Fruit fly (Drosophila melanogaster) whole organism, embryonic: ENCODE data around the gene CG7903.

Experiments used
- Bteb2 ChIP-seq: fragments of 200-800 bp; sonication (Bioruptor generic); optimal IDR thresholded peaks from 2 replicates; lab custom pipeline; 2016; ENCODE audit warnings: missing biosample characterization, missing genetic modification characterization
- CG10543 ChIP-seq: fragments of 200-800 bp; sonication (Bioruptor generic); optimal IDR thresholded peaks from 3 replicates; lab custom pipeline; 2017; ENCODE audit warnings: missing biosample characterization, mild to moderate bottlenecking, missing genetic modification characterization, moderate library complexity
- CG13894 ChIP-seq: fragments of 200-800 bp; sonication (Bioruptor generic); optimal IDR thresholded peaks from 3 replicates; lab custom pipeline; 2018; ENCODE audit warnings: missing biosample characterization, mild to moderate bottlenecking, missing genetic modification characterization, moderate library complexity
- CG14710 ChIP-seq: fragments of 200-800 bp; sonication (Bioruptor generic); optimal IDR thresholded peaks from 3 replicates; lab custom pipeline; 2019; ENCODE audit warnings: missing biosample characterization, mild to moderate bottlenecking, missing genetic modification characterization, moderate library complexity
- CG14860 ChIP-seq: fragments of 200-800 bp; sonication (Bioruptor generic); IDR thresholded peaks from 3 replicates; pipeline ENCODE4 v1.3.6; 2022; ENCODE audit warnings: missing biosample characterization, missing genetic modification characterization; ENCODE audit not compliant: partially characterized antibody
- CG15011 ChIP-seq: fragments of 200-800 bp; sonication (Bioruptor generic); optimal IDR thresholded peaks from 3 replicates; lab custom pipeline; 2018; ENCODE audit warnings: missing biosample characterization, mild to moderate bottlenecking, missing genetic modification characterization
- CG1529 ChIP-seq: fragments of 200-800 bp; sonication (Bioruptor generic); optimal IDR thresholded peaks from 3 replicates; lab custom pipeline; 2018; ENCODE audit warnings: missing biosample characterization, missing genetic modification characterization
- CG18011 ChIP-seq: fragments of 200-800 bp; sonication (Bioruptor generic); optimal IDR thresholded peaks from 2 replicates; lab custom pipeline; 2017; ENCODE audit warnings: missing biosample characterization, missing genetic modification characterization, mild to moderate bottlenecking, moderate library complexity, missing genotype
- CG2712 ChIP-seq: fragments of 200-800 bp; optimal IDR thresholded peaks from 3 replicates; lab custom pipeline; 2019; ENCODE audit warnings: missing biosample characterization, mild to moderate bottlenecking, missing genetic modification characterization, moderate library complexity
- CG3163 ChIP-seq: fragments of 200-800 bp; sonication (Bioruptor generic); optimal IDR thresholded peaks from 3 replicates; lab custom pipeline; 2016; ENCODE audit warnings: missing biosample characterization, missing genetic modification characterization
- CG3281 ChIP-seq: fragments of 200-800 bp; sonication (Bioruptor generic); optimal IDR thresholded peaks from 3 replicates; lab custom pipeline; 2017; ENCODE audit warnings: missing biosample characterization, mild to moderate bottlenecking, missing genetic modification characterization
- CG3847 ChIP-seq: fragments of 200-800 bp; sonication (Bioruptor generic); IDR thresholded peaks from 2 replicates; pipeline ENCODE4 v1.3.6; 2022; ENCODE audit warnings: missing biosample characterization, missing genetic modification characterization
- CG5180 ChIP-seq: fragments of 200-800 bp; sonication (Bioruptor generic); optimal IDR thresholded peaks from 3 replicates; lab custom pipeline; 2017; ENCODE audit warnings: missing biosample characterization, missing genetic modification characterization, mild to moderate bottlenecking, moderate library complexity, missing genetic modification reagents
- CG6254 ChIP-seq: fragments of 200-800 bp; sonication (Bioruptor generic); optimal IDR thresholded peaks from 3 replicates; lab custom pipeline; 2017; ENCODE audit warnings: mild to moderate bottlenecking, missing biosample characterization, missing genetic modification reagents, missing genetic modification characterization
- CG6272 ChIP-seq: fragments of 200-800 bp; sonication (Bioruptor generic); IDR thresholded peaks from 2 replicates; pipeline ENCODE4 v1.3.6; 2022; ENCODE audit warnings: missing biosample characterization, missing genetic modification characterization
- CG7839 ChIP-seq: fragments of 200-800 bp; sonication (Bioruptor generic); optimal IDR thresholded peaks from 3 replicates; lab custom pipeline; 2018; ENCODE audit warnings: missing biosample characterization, mild to moderate bottlenecking, missing genetic modification characterization, moderate library complexity
- CG8281 ChIP-seq: fragments of 200-800 bp; sonication (Bioruptor generic); optimal IDR thresholded peaks from 2 replicates; lab custom pipeline; 2018; ENCODE audit warnings: missing biosample characterization, mild to moderate bottlenecking, missing genetic modification characterization, moderate library complexity
- CTCF ChIP-seq: fragments of 200-800 bp; sonication (Bioruptor generic); optimal IDR thresholded peaks from 2 replicates; lab custom pipeline; 2017; ENCODE audit warnings: missing biosample characterization, mild to moderate bottlenecking, missing genetic modification characterization, moderate library complexity
- Doc3 ChIP-seq: fragments of 200-800 bp; sonication (Bioruptor generic); IDR thresholded peaks from 3 replicates; pipeline ENCODE4 v1.3.6; 2022; ENCODE audit warnings: missing biosample characterization, missing genetic modification characterization; ENCODE audit not compliant: partially characterized antibody
- E2f2 ChIP-seq: fragments of 200-800 bp; sonication (Bioruptor generic); IDR thresholded peaks from 2 replicates; pipeline ENCODE4 v1.3.6; 2022; ENCODE audit warnings: missing biosample characterization, missing genetic modification characterization
- Fer2 ChIP-seq: fragments of 200-800 bp; sonication (Bioruptor generic); optimal IDR thresholded peaks from 2 replicates; lab custom pipeline; 2018; ENCODE audit warnings: missing biosample characterization, mild to moderate bottlenecking, missing genetic modification characterization, moderate library complexity
- Gug ChIP-seq: fragments of 200-800 bp; sonication (Bioruptor generic); IDR thresholded peaks from 4 replicates; pipeline ENCODE4 v1.3.6; 2022; ENCODE audit warnings: missing biosample characterization, missing genetic modification characterization
- HHEX ChIP-seq: fragments of 200-800 bp; sonication (Bioruptor generic); optimal IDR thresholded peaks from 3 replicates; lab custom pipeline; 2017; ENCODE audit warnings: missing biosample characterization, mild to moderate bottlenecking, missing genetic modification characterization, missing genetic modification reagents
- Hr3 ChIP-seq: fragments of 200-800 bp; sonication (Bioruptor generic); optimal IDR thresholded peaks from 3 replicates; lab custom pipeline; 2016; ENCODE audit warnings: missing biosample characterization, missing genetic modification characterization
- MTF-1 ChIP-seq: fragments of 200-800 bp; sonication (Bioruptor generic); optimal IDR thresholded peaks from 2 replicates; lab custom pipeline; 2018; ENCODE audit warnings: missing biosample characterization, mild to moderate bottlenecking, missing genetic modification characterization, borderline replicate concordance
- Max ChIP-seq: fragments of 200-800 bp; sonication (Bioruptor generic); optimal IDR thresholded peaks from 2 replicates; lab custom pipeline; 2016; ENCODE audit warnings: missing biosample characterization, mild to moderate bottlenecking, missing genetic modification characterization
- Mes4 ChIP-seq: fragments of 200-800 bp; sonication (Bioruptor generic); optimal IDR thresholded peaks from 2 replicates; lab custom pipeline; 2016; ENCODE audit warnings: missing biosample characterization, missing genetic modification characterization
- NK7.1 ChIP-seq: fragments of 200-800 bp; sonication (Bioruptor generic); optimal IDR thresholded peaks from 3 replicates; lab custom pipeline; 2016; ENCODE audit warnings: missing biosample characterization, missing genetic modification characterization
- Nf-YC ChIP-seq: fragments of 200-800 bp; optimal IDR thresholded peaks from 3 replicates; lab custom pipeline; 2019; ENCODE audit warnings: missing biosample characterization, mild to moderate bottlenecking, missing genetic modification characterization, moderate library complexity
- Oli ChIP-seq: fragments of 200-800 bp; sonication (Bioruptor generic); optimal IDR thresholded peaks from 2 replicates; lab custom pipeline; 2018; ENCODE audit warnings: missing biosample characterization, mild to moderate bottlenecking, missing genetic modification characterization, moderate library complexity
- al ChIP-seq: fragments of 200-800 bp; sonication (Bioruptor generic); IDR thresholded peaks from 2 replicates; pipeline ENCODE4 v1.3.6; 2022; ENCODE audit warnings: missing biosample characterization, missing genetic modification characterization
- gt ChIP-seq: fragments of 200-800 bp; sonication (Bioruptor generic); IDR thresholded peaks from 2 replicates; pipeline ENCODE4 v1.3.6; 2022; ENCODE audit warnings: missing biosample characterization, missing genetic modification characterization
- nerfin-2 ChIP-seq: fragments of 200-800 bp; sonication (Bioruptor generic); IDR thresholded peaks from 2 replicates; pipeline ENCODE4 v1.3.6; 2022; ENCODE audit warnings: missing biosample characterization, missing genetic modification characterization; ENCODE audit not compliant: partially characterized antibody
- otp ChIP-seq: fragments of 200-800 bp; sonication (Bioruptor generic); IDR thresholded peaks from 3 replicates; pipeline ENCODE4, ENCODE4 v1.3.6; 2022; ENCODE audit warnings: missing biosample characterization, missing genetic modification characterization
- pzg ChIP-seq: fragments of 200-800 bp; sonication (Bioruptor generic); optimal IDR thresholded peaks from 3 replicates; lab custom pipeline; 2018; ENCODE audit warnings: missing biosample characterization, mild to moderate bottlenecking, missing genetic modification characterization, moderate library complexity
- tup ChIP-seq: fragments of 200-800 bp; sonication (Bioruptor generic); optimal IDR thresholded peaks from 2 replicates; lab custom pipeline; 2016; ENCODE audit warnings: missing biosample characterization, mild to moderate bottlenecking, missing genetic modification characterization, moderate library complexity
- unpg ChIP-seq: fragments of 200-800 bp; sonication (Bioruptor generic); optimal IDR thresholded peaks from 3 replicates; lab custom pipeline; 2018; ENCODE audit warnings: missing biosample characterization, mild to moderate bottlenecking, missing genetic modification characterization, moderate library complexity
- yki ChIP-seq: fragments of >200 bp; optimal IDR thresholded peaks from 3 replicates; lab custom pipeline; 2018
- zfh1 ChIP-seq: fragments of 200-800 bp; sonication (Bioruptor generic); IDR thresholded peaks from 3 replicates; pipeline ENCODE4 v1.3.6; 2022; ENCODE audit warnings: missing biosample characterization, missing genetic modification characterization

CG7903 gene

DNA sequence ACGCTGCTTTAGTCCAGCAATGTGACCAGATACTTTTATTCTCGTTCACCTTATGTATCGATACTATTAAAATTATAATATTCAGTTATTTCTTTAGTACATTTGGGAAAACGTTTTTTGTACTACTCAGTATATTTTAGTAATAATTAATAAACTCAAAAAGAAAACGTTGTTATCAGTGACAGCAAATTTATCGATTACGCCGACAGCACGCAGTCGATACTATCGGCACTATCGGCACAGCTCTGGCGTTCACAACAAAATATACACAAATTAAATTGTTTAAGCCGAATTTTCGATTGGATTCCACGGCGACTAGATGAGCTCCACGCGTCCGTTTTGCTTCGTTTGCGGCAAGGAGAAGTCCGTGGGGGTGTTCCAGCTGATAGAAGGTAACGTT is 44.5 kb upstream of the CG7903 start, which contains the start of the genes janA, Sry-alpha and Sry-beta (continued):
- TF ChIP-seq CG10543 (GFP tag; lab: Kevin White, UChicago), result no peak
- TF ChIP-seq CG13894, result no peak
- peak; percentile 99 for TF ChIP-seq nerfin-2 (GFP tag; lab: Robert Waterston, UW)
- no peak for TF ChIP-seq CG5180
- TF ChIP-seq CG2712 (tag; lab: Kevin White, UChicago), result peak; percentile 54
- TF ChIP-seq Oli (tag; lab: Kevin White, UChicago), result no peak
- no peak for TF ChIP-seq MTF-1 (GFP tag; lab: Kevin White, UChicago)
- TF ChIP-seq CG3163 (GFP tag; lab: Kevin White, UChicago), result no peak
- TF ChIP-seq CG3847 (GFP tag; lab: Robert Waterston, UW), result peak; percentile 52
- peak; percentile 99 for TF ChIP-seq CG14860
- no peak for TF ChIP-seq CG18011 (GFP tag; lab: Kevin White, UChicago)
- no peak for TF ChIP-seq CG8281 (tag; lab: Kevin White, UChicago)
- TF ChIP-seq gt (GFP tag; lab: Robert Waterston, UW), result no peak
- no peak for TF ChIP-seq unpg (GFP tag; lab: Kevin White, UChicago)
- TF ChIP-seq CG6272 (GFP tag; lab: Robert Waterston, UW), result peak; percentile 29; the same call in 1 of the 2 replicates
- TF ChIP-seq CG7839 (tag; lab: Kevin White, UChicago), result no peak
- no peak for TF ChIP-seq Bteb2 (GFP tag; lab: Kevin White, UChicago)
- TF ChIP-seq otp, result no peak

DNA sequence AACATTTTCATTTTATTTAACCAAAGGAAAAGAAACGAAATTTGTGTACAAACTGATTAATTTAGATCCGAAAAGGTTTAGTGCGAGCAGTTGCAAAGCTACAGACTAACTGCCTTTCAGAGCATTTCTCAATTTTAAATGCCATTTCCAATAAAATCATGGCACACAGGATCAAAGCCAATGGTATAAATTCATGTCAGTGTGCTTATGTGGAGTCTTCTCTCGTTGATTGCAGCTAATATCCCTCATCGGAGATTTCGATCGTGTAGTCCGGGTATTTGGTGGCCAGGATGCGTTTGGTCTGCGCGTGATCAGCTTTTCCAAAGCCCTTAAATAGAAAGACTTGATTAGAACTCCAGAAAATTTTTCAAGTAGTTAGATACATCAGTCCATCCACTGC is 43.6 kb upstream of the CG7903 start, which contains the start of gene janB:
TSS of gene janB (minus strand) at position 101 of the 400 bp plus-strand sequence.
- TF ChIP-seq pzg (GFP tag; lab: Kevin White, UChicago), result no peak
- no peak for TF ChIP-seq Gug (GFP tag; lab: Robert Waterston, UW)
- no peak for TF ChIP-seq Max (GFP tag; lab: Kevin White, UChicago)
- TF ChIP-seq NK7.1 (GFP tag; lab: Kevin White, UChicago), result no peak
- no peak for TF ChIP-seq CG6254
- no peak for TF ChIP-seq CG15011 (GFP tag; lab: Kevin White, UChicago)
- no peak for TF ChIP-seq HHEX (GFP tag; lab: Kevin White, UChicago)
- no peak for TF ChIP-seq Fer2 (tag; lab: Kevin White, UChicago)
- no peak for TF ChIP-seq CG3281 (GFP tag; lab: Kevin White, UChicago)
- no peak for TF ChIP-seq E2f2 (GFP tag; lab: Robert Waterston, UW)
- TF ChIP-seq Mes4 (GFP tag; lab: Kevin White, UChicago), result no peak
- TF ChIP-seq CG14710 (tag; lab: Kevin White, UChicago), result no peak
- no peak for TF ChIP-seq yki (lab: Kevin White, UChicago)
- no peak for TF ChIP-seq al (GFP tag; lab: Robert Waterston, UW)
- TF ChIP-seq CG1529 (GFP tag; lab: Kevin White, UChicago), result no peak
- no peak for TF ChIP-seq CTCF (GFP tag; lab: Kevin White, UChicago)

DNA sequence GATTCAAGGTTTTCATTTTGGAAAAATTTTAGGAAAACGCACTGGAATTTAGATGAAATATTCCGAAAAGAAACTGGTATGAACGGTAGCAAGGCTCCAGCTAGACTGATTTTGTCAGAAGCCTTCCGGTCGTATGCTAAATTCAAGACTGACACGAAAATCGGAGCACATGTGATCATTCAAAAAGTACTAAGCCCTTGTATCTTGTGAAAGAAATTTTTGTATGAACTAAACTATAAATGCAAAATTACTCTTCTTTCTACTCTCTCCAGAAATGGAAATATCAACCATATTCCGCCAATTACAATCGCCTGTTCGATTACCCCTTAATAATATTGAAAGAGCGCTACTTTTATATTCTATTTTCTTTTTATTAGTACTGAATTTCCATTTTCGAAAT is 42.6 kb upstream of the CG7903 start, which contains the start of gene ocn:
TSS of gene ocn (minus strand) at position 101 of the 400 bp plus-strand sequence.
- TF ChIP-seq Doc3 (GFP tag; lab: Robert Waterston, UW), result 0 out of 3 replicates have a peak, but pooled peaks have one; percentile 6
- no peak for TF ChIP-seq zfh1 (GFP tag; lab: Robert Waterston, UW)
- TF ChIP-seq Hr3 (GFP tag; lab: Kevin White, UChicago), result no peak
- TF ChIP-seq tup (GFP tag; lab: Kevin White, UChicago), result no peak
- no peak for TF ChIP-seq Nf-YC (tag; lab: Kevin White, UChicago)
